Fruit fly (Drosophila melanogaster) whole organism, embryonic: ENCODE measurements around the gene Rpt4.

Source experiments
- C15 ChIP-seq: fragments of 200-800 bp; sonication (Bioruptor generic); IDR thresholded peaks from 3 replicates; pipeline ENCODE4 v1.3.6; 2022; ENCODE audit warnings: missing biosample characterization, missing genetic modification characterization
- CG12071 ChIP-seq: fragments of 200-800 bp; sonication (Bioruptor generic); optimal IDR thresholded peaks from 3 replicates; lab custom pipeline; 2018; ENCODE audit warnings: missing biosample characterization, mild to moderate bottlenecking, missing genetic modification characterization
- CG15514 ChIP-seq: fragments of 200-800 bp; sonication (Bioruptor generic); optimal IDR thresholded peaks from 3 replicates; lab custom pipeline; 2017; ENCODE audit warnings: missing biosample characterization, missing genetic modification characterization, mild to moderate bottlenecking, moderate library complexity, missing genetic modification reagents
- CG1647 ChIP-seq: fragments of 200-800 bp; sonication (Bioruptor generic); optimal IDR thresholded peaks from 3 replicates; lab custom pipeline; 2016; ENCODE audit warnings: missing biosample characterization, missing genetic modification characterization
- CG17568 ChIP-seq: fragments of 200-800 bp; sonication (Bioruptor generic); optimal IDR thresholded peaks from 2 replicates; lab custom pipeline; 2018; ENCODE audit warnings: missing biosample characterization, mild to moderate bottlenecking, missing genetic modification characterization, moderate library complexity
- CG18011 ChIP-seq: fragments of 200-800 bp; sonication (Bioruptor generic); optimal IDR thresholded peaks from 2 replicates; lab custom pipeline; 2017; ENCODE audit warnings: missing biosample characterization, missing genetic modification characterization, mild to moderate bottlenecking, moderate library complexity, missing genotype
- CG18262 ChIP-seq: fragments of 200-800 bp; optimal IDR thresholded peaks from 3 replicates; lab custom pipeline; 2019; ENCODE audit warnings: missing biosample characterization, mild to moderate bottlenecking, missing genetic modification characterization, moderate library complexity
- CG2120 ChIP-seq: fragments of 200-800 bp; sonication (Bioruptor generic); optimal IDR thresholded peaks from 3 replicates; lab custom pipeline; 2016; ENCODE audit warnings: missing biosample characterization, missing genetic modification characterization
- CG2202 ChIP-seq: fragments of 200-800 bp; sonication (Bioruptor generic); optimal IDR thresholded peaks from 2 replicates; lab custom pipeline; 2018; ENCODE audit warnings: missing biosample characterization, mild to moderate bottlenecking, missing genetic modification characterization
- CG3163 ChIP-seq: fragments of 200-800 bp; sonication (Bioruptor generic); optimal IDR thresholded peaks from 3 replicates; lab custom pipeline; 2016; ENCODE audit warnings: missing biosample characterization, missing genetic modification characterization
- CG3838 ChIP-seq: fragments of 200-800 bp; sonication (Bioruptor generic); optimal IDR thresholded peaks from 3 replicates; lab custom pipeline; 2016; ENCODE audit warnings: missing biosample characterization, missing genetic modification characterization
- CG42726 ChIP-seq: fragments of 200-800 bp; sonication (Bioruptor generic); IDR thresholded peaks from 2 replicates; pipeline ENCODE4 v1.3.6; 2022; ENCODE audit warnings: missing biosample characterization, missing genetic modification characterization; ENCODE audit not compliant: partially characterized antibody
- CG4282 ChIP-seq: fragments of 200-800 bp; sonication (Bioruptor generic); optimal IDR thresholded peaks from 2 replicates; lab custom pipeline; 2016; ENCODE audit warnings: missing biosample characterization, missing genetic modification characterization
- CG4730 ChIP-seq: fragments of 200-800 bp; sonication (Bioruptor generic); IDR thresholded peaks from 2 replicates; pipeline ENCODE4 v1.3.6; 2022; ENCODE audit warnings: missing biosample characterization, missing genetic modification characterization
- CG7556 ChIP-seq: fragments of 200-800 bp; sonication (Bioruptor generic); optimal IDR thresholded peaks from 2 replicates; lab custom pipeline; 2017; ENCODE audit warnings: missing biosample characterization, mild to moderate bottlenecking, missing genetic modification characterization
- CG9437 ChIP-seq: fragments of 200-800 bp; sonication (Bioruptor generic); optimal IDR thresholded peaks from 2 replicates; lab custom pipeline; 2018; ENCODE audit warnings: missing biosample characterization, mild to moderate bottlenecking, missing genetic modification characterization
- CG9609 ChIP-seq: fragments of 200-800 bp; sonication (Bioruptor generic); optimal IDR thresholded peaks from 3 replicates; lab custom pipeline; 2016; ENCODE audit warnings: missing biosample characterization, missing genetic modification characterization
- CG9727 ChIP-seq: fragments of 200-800 bp; sonication (Bioruptor generic); optimal IDR thresholded peaks from 3 replicates; lab custom pipeline; 2017; ENCODE audit warnings: missing biosample characterization, mild to moderate bottlenecking, missing genetic modification characterization
- CG9932 ChIP-seq: fragments of 200-800 bp; sonication (Bioruptor generic); IDR thresholded peaks from 2 replicates; pipeline ENCODE4 v1.3.6; 2022; ENCODE audit warnings: missing biosample characterization, missing genetic modification characterization
- CrebB ChIP-seq: fragments of 200-800 bp; sonication (Bioruptor generic); optimal IDR thresholded peaks from 3 replicates; lab custom pipeline; 2018; ENCODE audit warnings: missing biosample characterization, mild to moderate bottlenecking, missing genetic modification characterization
- Deaf1 ChIP-seq: fragments of 200-800 bp; optimal IDR thresholded peaks from 3 replicates; lab custom pipeline; 2019; ENCODE audit warnings: missing biosample characterization, mild to moderate bottlenecking, missing genetic modification characterization, moderate library complexity
- Doc2 ChIP-seq: fragments of 200-800 bp; sonication (Bioruptor generic); IDR thresholded peaks from 2 replicates; pipeline ENCODE4 v1.3.6; 2022; ENCODE audit warnings: missing biosample characterization, missing genetic modification characterization
- Ets97D ChIP-seq: fragments of 200-800 bp; sonication (Bioruptor generic); optimal IDR thresholded peaks from 3 replicates; lab custom pipeline; 2016; ENCODE audit warnings: missing biosample characterization, missing genetic modification characterization
- HLHmδ ChIP-seq: fragments of 200-800 bp; sonication (Bioruptor generic); optimal IDR thresholded peaks from 2 replicates; lab custom pipeline; 2018; ENCODE audit warnings: missing biosample characterization, mild to moderate bottlenecking, missing genetic modification characterization, moderate library complexity
- Hr78 ChIP-seq, 2 experiments: fragments of 200-800 bp in 1 of 2; fragments of >200 bp in 1 of 2; sonication (Bioruptor generic) in 1 of 2; optimal IDR thresholded peaks; 2 replicates each; lab custom pipeline; 2017 to 2019; ENCODE audit warnings: missing biosample characterization in 2 of 2, missing genetic modification characterization in 2 of 2, mild to moderate bottlenecking in 1 of 2, moderate library complexity in 1 of 2
- Lpt ChIP-seq: fragments of >200 bp; optimal IDR thresholded peaks from 2 replicates; lab custom pipeline; 2018; ENCODE audit warnings: missing biosample characterization, missing genetic modification characterization
- Myb ChIP-seq: fragments of 200-800 bp; sonication (Bioruptor generic); optimal IDR thresholded peaks from 2 replicates; lab custom pipeline; 2016; ENCODE audit warnings: missing biosample characterization, missing genetic modification characterization
- Ptx1 ChIP-seq: fragments of 200-800 bp; sonication (Bioruptor generic); IDR thresholded peaks from 2 replicates; pipeline ENCODE4 v1.3.6; 2022; ENCODE audit warnings: missing biosample characterization, missing genetic modification characterization
- Scr ChIP-seq: fragments of 200-800 bp; sonication (Bioruptor generic); IDR thresholded peaks from 2 replicates; pipeline ENCODE4 v1.3.6; 2022; ENCODE audit warnings: missing biosample characterization, missing genetic modification characterization; ENCODE audit not compliant: partially characterized antibody
- Side ChIP-seq: fragments of 200-800 bp; sonication (Bioruptor generic); optimal IDR thresholded peaks from 2 replicates; lab custom pipeline; 2016; ENCODE audit warnings: missing biosample characterization, missing genetic modification characterization
- amos ChIP-seq: fragments of 200-800 bp; sonication (Bioruptor generic); IDR thresholded peaks from 2 replicates; pipeline ENCODE4 v1.3.6; 2022; ENCODE audit warnings: missing biosample characterization, missing genetic modification characterization; ENCODE audit not compliant: partially characterized antibody
- cad ChIP-seq: fragments of >200 bp; optimal IDR thresholded peaks from 2 replicates; lab custom pipeline; 2017; ENCODE audit warnings: missing biosample characterization, missing genetic modification characterization
- chm ChIP-seq: fragments of 200-800 bp; sonication (Bioruptor generic); IDR thresholded peaks from 2 replicates; pipeline ENCODE4 v1.3.6; 2022; ENCODE audit warnings: missing biosample characterization, missing genetic modification characterization
- danr ChIP-seq: fragments of 200-800 bp; sonication (Bioruptor generic); IDR thresholded peaks from 2 replicates; pipeline ENCODE4 v1.3.6; 2022; ENCODE audit warnings: missing biosample characterization, missing genetic modification characterization
- dati ChIP-seq: fragments of 200-800 bp; sonication (Bioruptor generic); IDR thresholded peaks from 2 replicates; pipeline ENCODE4 v1.3.6; 2022; ENCODE audit warnings: missing biosample characterization, missing genetic modification characterization
- disco-r ChIP-seq: fragments of 200-800 bp; sonication (Bioruptor generic); optimal IDR thresholded peaks from 2 replicates; lab custom pipeline; 2016; ENCODE audit warnings: missing biosample characterization, missing genetic modification characterization
- eve ChIP-seq, 2 experiments: fragments of >200 bp; optimal IDR thresholded peaks; 2 replicates each; lab custom pipeline; 2017; ENCODE audit warnings: missing biosample characterization in 2 of 2, missing genetic modification characterization in 2 of 2
- ewg ChIP-seq: fragments of 200-800 bp; sonication (Bioruptor generic); optimal IDR thresholded peaks from 3 replicates; lab custom pipeline; 2017; ENCODE audit warnings: mild to moderate bottlenecking, missing biosample characterization, missing genetic modification reagents, missing genetic modification characterization
- gro ChIP-seq: fragments of 200-800 bp; sonication (Bioruptor generic); optimal IDR thresholded peaks from 2 replicates; lab custom pipeline; 2016; ENCODE audit warnings: missing biosample characterization, missing genetic modification characterization
- jumu ChIP-seq: fragments of 200-800 bp; sonication (Bioruptor generic); optimal IDR thresholded peaks from 3 replicates; lab custom pipeline; 2016; ENCODE audit warnings: missing biosample characterization, missing genetic modification characterization
- lov ChIP-seq, 2 experiments: fragments of 200-800 bp in 1 of 2; fragments of >200 bp in 1 of 2; sonication (Bioruptor generic) in 1 of 2; IDR thresholded peaks in 1 of 2; optimal IDR thresholded peaks in 1 of 2; 2 replicates in 1 of 2; 3 replicates in 1 of 2; pipeline versions ENCODE4 v1.3.6 to Lab custom; 2017 to 2022; ENCODE audit warnings: missing biosample characterization in 1 of 2, missing genetic modification characterization in 1 of 2
- nau ChIP-seq: fragments of 200-800 bp; sonication (Bioruptor generic); optimal IDR thresholded peaks from 3 replicates; lab custom pipeline; 2017; ENCODE audit warnings: missing biosample characterization, mild to moderate bottlenecking, missing genetic modification characterization, missing genetic modification reagents
- org-1 ChIP-seq: fragments of 200-800 bp; sonication (Bioruptor generic); optimal IDR thresholded peaks from 2 replicates; lab custom pipeline; 2017; ENCODE audit warnings: missing biosample characterization, missing genetic modification characterization
- otp ChIP-seq: fragments of 200-800 bp; sonication (Bioruptor generic); IDR thresholded peaks from 3 replicates; pipeline ENCODE4, ENCODE4 v1.3.6; 2022; ENCODE audit warnings: missing biosample characterization, missing genetic modification characterization
- p53 ChIP-seq: fragments of 200-800 bp; sonication (Bioruptor generic); optimal IDR thresholded peaks from 2 replicates; lab custom pipeline; 2016; ENCODE audit warnings: missing biosample characterization, missing genetic modification characterization
- pum ChIP-seq: fragments of 200-800 bp; sonication (Bioruptor generic); optimal IDR thresholded peaks from 2 replicates; lab custom pipeline; 2016; ENCODE audit warnings: missing biosample characterization, missing genetic modification characterization
- rib ChIP-seq: fragments of 200-800 bp; sonication (Bioruptor generic); IDR thresholded peaks from 2 replicates; pipeline ENCODE4 v1.3.6; 2022; ENCODE audit warnings: missing biosample characterization, missing genetic modification characterization
- tup ChIP-seq: fragments of 200-800 bp; sonication (Bioruptor generic); optimal IDR thresholded peaks from 2 replicates; lab custom pipeline; 2016; ENCODE audit warnings: missing biosample characterization, mild to moderate bottlenecking, missing genetic modification characterization, moderate library complexity
- zfh2 ChIP-seq: fragments of 200-800 bp; sonication (Bioruptor generic); optimal IDR thresholded peaks from 2 replicates; lab custom pipeline; 2016; ENCODE audit warnings: missing biosample characterization, missing genetic modification characterization

The Rpt4 gene

DNA sequence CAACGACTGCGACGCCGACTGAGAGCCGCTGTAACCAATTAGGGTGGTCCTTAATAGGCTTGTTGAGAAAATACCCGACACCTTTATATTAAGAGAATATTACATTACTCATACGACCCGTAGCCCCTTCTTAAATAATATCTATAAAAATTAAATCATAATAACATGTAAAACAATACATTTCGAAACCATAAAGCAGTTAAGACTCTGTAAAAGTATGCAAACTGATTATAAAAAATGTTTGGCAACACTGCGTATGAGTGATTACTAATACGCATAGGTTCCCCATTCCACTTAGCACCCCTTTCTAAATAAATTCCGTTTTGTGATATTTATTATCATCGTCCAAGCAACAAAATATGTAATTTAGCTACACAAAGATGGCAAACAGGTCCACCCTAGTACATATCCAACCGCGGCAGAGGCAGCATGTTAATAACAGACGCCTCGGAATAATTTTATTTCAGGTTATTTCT lies 49.6 kb upstream of the Rpt4 start (continued):
- peak; percentile 58 for TF ChIP-seq CG15514
- TF ChIP-seq amos (GFP tag; lab: Robert Waterston, UW) = no peak
- peak; percentile 75 for TF ChIP-seq CG17568 (GFP tag; lab: Kevin White, UChicago)
- peak; percentile 72 for TF ChIP-seq CG18011 (GFP tag; lab: Kevin White, UChicago)
- no peak for TF ChIP-seq lov (optimal IDR thresholded peaks at IDR 0.05; lab: Kevin White, UChicago)
- no peak for TF ChIP-seq lov (GFP tag; IDR thresholded peaks at IDR 0.05; lab: Robert Waterston, UW)
- TF ChIP-seq CG9932 (GFP tag; lab: Robert Waterston, UW) = peak; percentile 66
- TF ChIP-seq CG4282 (GFP tag; lab: Kevin White, UChicago) = no peak
- no peak for TF ChIP-seq dati
- TF ChIP-seq CG2120 (GFP tag; lab: Kevin White, UChicago) = peak; percentile 66

DNA sequence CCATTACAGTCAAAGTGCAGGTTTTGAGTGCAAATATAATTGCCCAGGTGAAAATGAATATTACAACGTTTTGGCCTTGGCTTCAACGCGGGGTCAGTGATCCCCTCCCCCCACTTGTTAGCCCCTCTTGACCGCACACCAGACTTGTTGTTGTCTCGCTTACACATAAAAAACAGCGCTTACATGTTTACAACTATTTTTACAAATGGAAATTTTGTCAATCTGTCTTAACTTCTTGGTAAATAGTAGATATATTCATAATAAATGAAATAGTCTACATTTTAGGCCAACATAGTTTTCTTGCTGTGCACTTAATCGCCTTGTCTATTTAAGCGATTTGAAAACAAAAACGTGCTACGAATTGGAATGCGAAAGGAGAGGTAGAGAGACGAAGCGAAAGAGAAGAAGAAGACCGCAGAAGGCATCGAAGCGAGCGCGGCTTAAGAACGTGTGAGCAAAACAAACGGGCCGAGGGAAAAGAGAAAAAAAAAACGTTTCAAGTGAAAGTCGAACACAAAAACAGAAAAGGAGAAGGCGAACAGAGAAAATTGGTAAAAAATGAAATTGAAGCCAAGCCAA lies 49.0 kb upstream of the Rpt4 start:
- peak; percentile 4 for TF ChIP-seq pum (GFP tag; lab: Kevin White, UChicago)
- TF ChIP-seq CG9727 (GFP tag; lab: Kevin White, UChicago) = no peak
- TF ChIP-seq cad (GFP tag; lab: Kevin White, UChicago) = no peak
- TF ChIP-seq rib (GFP tag; lab: Robert Waterston, UW) = peak; percentile 25; the same call in 1 of the 2 replicates
- TF ChIP-seq zfh2 (GFP tag; lab: Kevin White, UChicago) = no peak
- TF ChIP-seq chm (GFP tag; lab: Robert Waterston, UW) = peak; percentile 44; the same call in 1 of the 2 replicates
- TF ChIP-seq Ptx1 (GFP tag; lab: Robert Waterston, UW) = peak; percentile 64
- TF ChIP-seq CG9609 = no peak
- TF ChIP-seq eve (GFP tag; optimal IDR thresholded peaks at IDR 0.05; lab: Kevin White, UChicago) = no peak
- peak; percentile 34 for TF ChIP-seq CG1647 (GFP tag; lab: Kevin White, UChicago)
- TF ChIP-seq ewg = peak; percentile 27
- peak; percentile 15 for TF ChIP-seq Deaf1 (tag; lab: Kevin White, UChicago)
- TF ChIP-seq CG18262 (tag; lab: Kevin White, UChicago) = peak; percentile 35
- TF ChIP-seq CrebB = peak; percentile 42
- no peak for TF ChIP-seq HLHmδ (GFP tag; lab: Kevin White, UChicago)
- TF ChIP-seq Side (GFP tag; lab: Kevin White, UChicago) = no peak
- TF ChIP-seq otp (GFP tag; lab: Robert Waterston, UW) = peak; percentile 30; the same call in 1 of the 3 replicates
- TF ChIP-seq p53 (GFP tag; lab: Kevin White, UChicago) = no peak
- TF ChIP-seq CG3838 (GFP tag; lab: Kevin White, UChicago) = no peak
- TF ChIP-seq CG3163 (GFP tag; lab: Kevin White, UChicago) = no peak
- TF ChIP-seq Doc2 = no peak
- no peak for TF ChIP-seq disco-r (GFP tag; lab: Kevin White, UChicago)
- peak; percentile 65 for TF ChIP-seq gro (GFP tag; lab: Kevin White, UChicago)
- no peak for TF ChIP-seq Lpt (GFP tag; lab: Kevin White, UChicago)
- TF ChIP-seq Hr78 (GFP tag; optimal IDR thresholded peaks at IDR 0.05; lab: Kevin White, UChicago) = peak in 1 of 2 experiments; percentile 54
- no peak for TF ChIP-seq CG42726 (GFP tag; lab: Robert Waterston, UW)
- no peak for TF ChIP-seq CG4730
- TF ChIP-seq CG2202 (tag; lab: Kevin White, UChicago) = no peak
- TF ChIP-seq C15 (GFP tag; lab: Robert Waterston, UW) = 0 out of 3 replicates have a peak, but pooled peaks have one; percentile 39
- TF ChIP-seq Myb (GFP tag; lab: Kevin White, UChicago) = no peak
- TF ChIP-seq Ets97D = no peak
- no peak for TF ChIP-seq tup (GFP tag; lab: Kevin White, UChicago)
- no peak for TF ChIP-seq jumu
- no peak for TF ChIP-seq danr
- TF ChIP-seq nau (GFP tag; lab: Kevin White, UChicago) = no peak
- no peak for TF ChIP-seq Scr (GFP tag; lab: Robert Waterston, UW)
- TF ChIP-seq CG7556 = no peak
- TF ChIP-seq CG12071 = peak; percentile 38
- no peak for TF ChIP-seq CG9437 (GFP tag; lab: Kevin White, UChicago)
- peak; percentile 24 for TF ChIP-seq org-1 (GFP tag; lab: Kevin White, UChicago)
